Worm (Caenorhabditis elegans): ENCODE data around the gene col-158.

ce11 chrV:11819451-11819850 is 9.9 kb upstream of the col-158 start:
- TF ChIP-seq him-1 (tag; optimal IDR thresholded peaks at IDR 0.05) = no peak
- no peak for TF ChIP-seq dao-5 (tag; optimal IDR thresholded peaks at IDR 0.05)
